Worm (Caenorhabditis elegans): ENCODE results near the gene pgm-3.

ce11 chrIV:8757729-8758128, 32.2 kb downstream of the pgm-3 start:
- no peak for TF ChIP-seq tab-1 (GFP tag; IDR thresholded peaks at IDR 0.05)
- TF ChIP-seq T22C8.4 (GFP tag; IDR thresholded peaks at IDR 0.05) = no peak
- TF ChIP-seq klf-2 (GFP tag; conservative IDR thresholded peaks at IDR 0.05) = no peak
- TF ChIP-seq cog-1 (tag; optimal IDR thresholded peaks at IDR 0.05) = no peak
- no peak for TF ChIP-seq flt-1 (GFP tag; IDR thresholded peaks at IDR 0.05)
- TF ChIP-seq ref-1 (GFP tag; conservative IDR thresholded peaks at IDR 0.05) = no peak
- no peak for TF ChIP-seq med-1 (GFP tag; optimal IDR thresholded peaks at IDR 0.05; ENCODE audit: insufficient read depth)
- no peak for TF ChIP-seq ztf-29 (GFP tag; IDR thresholded peaks at IDR 0.05)
- TF ChIP-seq ztf-23 (GFP tag; IDR thresholded peaks at IDR 0.05) = no peak
